Worm (Caenorhabditis elegans) whole organism, young adult: ENCODE data around the gene T12A7.6.

Source experiments
- ama-1 ChIP-seq, 3 experiments: fragments of 150-350 bp in 1 of 3; sonication (generic microtip) in 2 of 3; optimal IDR thresholded peaks; 2 replicates each; lab custom pipeline; 2014 to 2018; ENCODE audit warnings: missing biosample characterization in 2 of 3, missing genetic modification characterization in 2 of 3, missing genetic modification reagents in 2 of 3
- efl-1 ChIP-seq: fragments of 150-350 bp; optimal IDR thresholded peaks from 2 replicates; lab custom pipeline; 2014; ENCODE audit warnings: missing biosample characterization, missing genetic modification reagents, missing genetic modification characterization
- hsf-1 ChIP-seq: fragments of 200-800 bp; sonication (Bioruptor generic); IDR thresholded peaks from 2 replicates; pipeline ENCODE4 v1.3.6; 2022; ENCODE audit warnings: missing genetic modification reagents, missing genetic modification characterization, missing compliant biosample characterization
- lin-40 ChIP-seq: sonication (generic microtip); optimal IDR thresholded peaks from 2 replicates; lab custom pipeline; 2016; ENCODE audit warnings: missing genetic modification characterization, mild to moderate bottlenecking, missing compliant biosample characterization, missing genotype, missing genetic modification reagents
- nhr-80 ChIP-seq: sonication (generic microtip); optimal IDR thresholded peaks from 2 replicates; lab custom pipeline; 2016; ENCODE audit warnings: missing genetic modification characterization, missing compliant biosample characterization
- snpc-1.3 ChIP-seq: sonication (generic microtip); optimal IDR thresholded peaks from 2 replicates; lab custom pipeline; 2017; ENCODE audit warnings: missing genetic modification characterization, mild to moderate bottlenecking, missing compliant biosample characterization, antibody characterized with exemption, moderate library complexity, missing genotype, missing genetic modification reagents; ENCODE audit not compliant: insufficient read depth
- unc-62 ChIP-seq: fragments of 150-350 bp; optimal IDR thresholded peaks from 2 replicates; lab custom pipeline; 2014; ENCODE audit warnings: missing biosample characterization, missing genetic modification reagents, missing genetic modification characterization

- TF ChIP-seq lin-40 (tag; lab: Kevin White, UChicago) (no peak), efl-1 (GFP tag; lab: Kevin White, UChicago) (no peak), hsf-1 (GFP tag; lab: Robert Waterston, UW) (no peak), snpc-1.3 (tag; lab: Kevin White, UChicago) (no peak), ama-1 (optimal IDR thresholded peaks at IDR 0.05; lab: Kevin White, UChicago) (no peak), ama-1 (GFP tag; optimal IDR thresholded peaks at IDR 0.05; lab: Kevin White, UChicago) (no peak), nhr-80 (tag; lab: Kevin White, UChicago) (no peak), unc-62 (GFP tag; lab: Kevin White, UChicago) (no peak)
These were observed 6.9 kb downstream of the T12A7.6 start, which contains the start of gene T12A7.9 for ce11 chrIV:11755907-11756306.
